Worm (Caenorhabditis elegans) whole organism, mixed stage, embryonic: Measurements from ENCODE around the gene rod-1.

Source experiments
- M03D4.4 ChIP-seq: sonication (generic microtip); optimal IDR thresholded peaks from 2 replicates; lab custom pipeline; 2017; ENCODE audit warnings: mild to moderate bottlenecking, missing genetic modification characterization, missing compliant biosample characterization
- bed-3 ChIP-seq: fragments of 200-800 bp; sonication (Bioruptor generic); optimal IDR thresholded peaks from 3 replicates; lab custom pipeline; 2018; ENCODE audit warnings: mild to moderate bottlenecking, missing genetic modification characterization, moderate library complexity, missing compliant biosample characterization
- blmp-1 ChIP-seq: fragments of 150-350 bp; optimal IDR thresholded peaks from 2 replicates; lab custom pipeline; 2014; ENCODE audit warnings: missing biosample characterization, missing genetic modification characterization
- ceh-39 ChIP-seq: fragments of 150-350 bp; optimal IDR thresholded peaks from 2 replicates; lab custom pipeline; 2014; ENCODE audit warnings: missing biosample characterization, missing genetic modification characterization
- ceh-83 ChIP-seq: fragments of 200-800 bp; sonication (Bioruptor generic); optimal IDR thresholded peaks from 2 replicates; lab custom pipeline; 2018; ENCODE audit warnings: mild to moderate bottlenecking, missing genetic modification characterization, missing compliant biosample characterization
- ces-1 ChIP-seq: fragments of 150-350 bp; optimal IDR thresholded peaks from 2 replicates; lab custom pipeline; 2014; ENCODE audit warnings: missing biosample characterization, missing genetic modification reagents, missing genetic modification characterization
- cnd-1 ChIP-seq: fragments of 200-800 bp; sonication (Bioruptor generic); optimal IDR thresholded peaks from 2 replicates; lab custom pipeline; 2018; ENCODE audit warnings: mild to moderate bottlenecking, missing genetic modification characterization, missing compliant biosample characterization
- drap-1 ChIP-seq: fragments of 200-800 bp; sonication (Bioruptor generic); optimal IDR thresholded peaks from 3 replicates; lab custom pipeline; 2018; ENCODE audit warnings: mild to moderate bottlenecking, missing genetic modification characterization, missing compliant biosample characterization
- elt-1 ChIP-seq: sonication (generic microtip); optimal IDR thresholded peaks from 2 replicates; lab custom pipeline; 2017; ENCODE audit warnings: missing genetic modification characterization, mild to moderate bottlenecking, missing compliant biosample characterization, antibody characterized with exemption, moderate library complexity, borderline replicate concordance; ENCODE audit not compliant: insufficient read depth
- elt-3 ChIP-seq: fragments of 150-350 bp; optimal IDR thresholded peaks from 2 replicates; lab custom pipeline; 2014; ENCODE audit warnings: missing biosample characterization, missing genetic modification characterization
- flh-1 ChIP-seq: fragments of 200-800 bp; sonication (Bioruptor generic); optimal IDR thresholded peaks from 2 replicates; lab custom pipeline; 2018; ENCODE audit warnings: mild to moderate bottlenecking, missing genetic modification characterization, moderate library complexity, missing compliant biosample characterization
- ham-2 ChIP-seq: fragments of 200-800 bp; sonication (Bioruptor generic); optimal IDR thresholded peaks from 2 replicates; lab custom pipeline; 2018; ENCODE audit warnings: mild to moderate bottlenecking, missing genetic modification characterization, missing compliant biosample characterization
- hlh-1 ChIP-seq: fragments of 150-350 bp; optimal IDR thresholded peaks from 2 replicates; lab custom pipeline; 2014; ENCODE audit warnings: missing biosample characterization, missing genetic modification reagents, missing genetic modification characterization
- lin-13 ChIP-seq: fragments of 150-350 bp; optimal IDR thresholded peaks from 2 replicates; lab custom pipeline; 2014; ENCODE audit warnings: missing biosample characterization, missing genetic modification characterization
- lin-32 ChIP-seq: fragments of 200-800 bp; sonication (Bioruptor generic); optimal IDR thresholded peaks from 2 replicates; lab custom pipeline; 2018; ENCODE audit warnings: mild to moderate bottlenecking, missing genetic modification characterization, missing compliant biosample characterization
- lsy-2 ChIP-seq: fragments of 150-350 bp; optimal IDR thresholded peaks from 2 replicates; lab custom pipeline; 2014; ENCODE audit warnings: missing biosample characterization, missing genetic modification characterization
- mep-1 ChIP-seq: fragments of 150-350 bp; optimal IDR thresholded peaks from 2 replicates; lab custom pipeline; 2017; ENCODE audit warnings: missing biosample characterization, missing genetic modification reagents, missing genetic modification characterization, inconsistent platforms
- mls-2 ChIP-seq: sonication (generic microtip); optimal IDR thresholded peaks from 2 replicates; lab custom pipeline; 2016; ENCODE audit warnings: mild to moderate bottlenecking, missing genetic modification characterization, moderate library complexity, missing compliant biosample characterization
- nhr-12 ChIP-seq: fragments of 150-350 bp; optimal IDR thresholded peaks from 2 replicates; lab custom pipeline; 2014; ENCODE audit warnings: missing biosample characterization, missing genetic modification characterization
- nhr-2 ChIP-seq: fragments of 150-350 bp; optimal IDR thresholded peaks from 2 replicates; lab custom pipeline; 2014; ENCODE audit warnings: missing biosample characterization, missing genetic modification characterization
- nhr-237 ChIP-seq: fragments of 150-350 bp; optimal IDR thresholded peaks from 2 replicates; lab custom pipeline; 2014; ENCODE audit warnings: missing biosample characterization, missing genetic modification characterization
- nhr-28 ChIP-seq: fragments of 150-350 bp; optimal IDR thresholded peaks from 2 replicates; lab custom pipeline; 2014; ENCODE audit warnings: missing biosample characterization, missing genetic modification characterization
- nhr-76 ChIP-seq: sonication (generic microtip); optimal IDR thresholded peaks from 2 replicates; lab custom pipeline; 2017; ENCODE audit warnings: missing biosample characterization, missing genetic modification characterization
- pha-4 ChIP-seq: fragments of 150-350 bp; optimal IDR thresholded peaks from 2 replicates; lab custom pipeline; 2018; ENCODE audit warnings: missing biosample characterization, missing genetic modification reagents, missing genetic modification characterization
- sem-2 ChIP-seq: fragments of 200-800 bp; sonication (Bioruptor generic); optimal IDR thresholded peaks from 2 replicates; lab custom pipeline; 2018; ENCODE audit warnings: mild to moderate bottlenecking, missing genetic modification characterization, missing compliant biosample characterization
- snpc-4 ChIP-seq: fragments of 150-350 bp; optimal IDR thresholded peaks from 2 replicates; lab custom pipeline; 2014; ENCODE audit warnings: missing biosample characterization, missing genetic modification characterization
- sptf-1 ChIP-seq: sonication (generic microtip); optimal IDR thresholded peaks from 2 replicates; lab custom pipeline; 2017; ENCODE audit warnings: mild to moderate bottlenecking, missing genetic modification characterization, moderate library complexity, missing compliant biosample characterization
- tbx-8 ChIP-seq: fragments of 200-800 bp; sonication (Bioruptor generic); optimal IDR thresholded peaks from 2 replicates; lab custom pipeline; 2018; ENCODE audit warnings: mild to moderate bottlenecking, missing genetic modification characterization, moderate library complexity, missing compliant biosample characterization
- unc-120 ChIP-seq: sonication (generic microtip); optimal IDR thresholded peaks from 2 replicates; lab custom pipeline; 2017; ENCODE audit warnings: missing genetic modification characterization, missing compliant biosample characterization; ENCODE audit not compliant: poor library complexity, severe bottlenecking
- unc-39 ChIP-seq: fragments of 150-350 bp; optimal IDR thresholded peaks from 2 replicates; lab custom pipeline; 2014; ENCODE audit warnings: missing biosample characterization, missing genetic modification characterization
- unc-62 ChIP-seq: fragments of 150-350 bp; optimal IDR thresholded peaks from 2 replicates; lab custom pipeline; 2014; ENCODE audit warnings: missing biosample characterization, missing genetic modification reagents, missing genetic modification characterization
- zip-8 ChIP-seq: fragments of 150-350 bp; optimal IDR thresholded peaks from 2 replicates; lab custom pipeline; 2014; ENCODE audit warnings: missing biosample characterization, missing genetic modification characterization

The rod-1 gene

DNA sequence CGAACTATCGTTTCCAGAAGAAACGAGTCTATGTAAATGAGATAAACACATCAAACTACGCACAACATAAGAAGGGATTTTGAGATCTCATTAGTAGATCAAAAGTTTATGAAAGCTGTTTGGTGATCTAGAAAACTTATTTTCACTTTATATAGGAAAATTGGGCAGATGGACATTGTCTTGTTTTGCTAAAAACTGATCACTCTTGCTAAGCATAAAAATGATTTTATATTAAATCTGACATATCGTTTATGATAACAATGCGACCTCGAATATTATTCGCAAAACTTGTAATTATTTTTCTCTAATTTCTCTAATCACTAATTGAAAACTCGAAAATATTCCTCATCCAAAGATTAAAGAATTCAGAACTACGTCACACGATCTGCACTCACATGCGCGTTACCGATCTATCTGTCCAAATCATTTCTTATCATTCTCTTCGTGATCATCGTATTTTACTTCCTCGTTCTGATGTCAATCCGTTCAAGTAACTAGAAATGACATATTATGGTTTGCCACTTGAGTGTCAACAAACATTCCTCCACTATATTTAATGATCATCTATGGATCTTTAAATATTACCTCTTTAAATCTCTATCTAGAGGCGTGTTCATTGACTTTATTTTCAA lies 8.4 kb upstream of the rod-1 start, which contains the start of gene F55G1.7:
Gene F55G1.7 (minus strand): TSS at position 51 of the 632 bp plus-strand sequence.
- TF ChIP-seq nhr-2 (tag; lab: Kevin White, UChicago) (no peak), mls-2 (no peak), sem-2 (GFP tag; lab: Kevin White, UChicago) (no peak), flh-1 (GFP tag; lab: Kevin White, UChicago) (no peak), nhr-76 (tag; lab: Kevin White, UChicago) (no peak), lsy-2 (no peak), M03D4.4 (tag; lab: Kevin White, UChicago) (no peak), hlh-1 (no peak), unc-39 (tag; lab: Kevin White, UChicago) (no peak), pha-4 (no peak), bed-3 (GFP tag; lab: Kevin White, UChicago) (no peak), ceh-39 (no peak), lin-32 (no peak), sptf-1 (tag; lab: Kevin White, UChicago) (no peak), blmp-1 (tag; lab: Kevin White, UChicago) (no peak), lin-13 (tag; lab: Kevin White, UChicago) (no peak), zip-8 (no peak)

DNA sequence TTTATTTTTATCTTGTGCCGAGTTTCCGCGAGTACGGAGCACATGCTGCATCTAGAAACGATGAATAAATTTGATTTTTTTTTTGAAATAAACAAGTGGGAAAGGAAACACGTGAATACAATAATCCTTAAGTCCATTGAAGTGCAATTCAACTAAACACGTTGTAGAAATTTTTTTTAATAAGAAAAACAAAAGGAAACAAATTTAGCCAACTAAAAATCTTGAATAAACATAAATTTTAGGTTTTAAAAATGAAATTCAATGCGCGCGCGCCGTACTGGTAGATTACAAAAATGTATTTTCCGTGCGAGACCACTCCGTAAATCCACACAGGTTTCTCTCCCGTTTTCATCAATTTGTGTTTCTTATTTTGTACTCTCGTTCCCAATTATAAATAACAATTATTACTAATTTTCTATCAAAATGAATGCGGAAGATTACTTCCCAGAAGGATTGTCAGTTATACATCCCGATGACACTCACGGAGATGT lies 5.0 kb upstream of the rod-1 start, which contains the start of the genes plk-3 and F55G1.6:
Gene plk-3 (minus strand): TSS at position 51 of the 491 bp plus-strand sequence.
Gene F55G1.6 (plus strand): TSS at position 359 of the 491 bp plus-strand sequence.
- TF ChIP-seq unc-120 (tag; lab: Kevin White, UChicago) (no peak), flh-1 (GFP tag; lab: Kevin White, UChicago) (no peak), mep-1 (no peak), nhr-28 (tag; lab: Kevin White, UChicago) (no peak), nhr-237 (tag; lab: Kevin White, UChicago) (no peak), nhr-76 (tag; lab: Kevin White, UChicago) (no peak), hlh-1 (no peak), drap-1 (GFP tag; lab: Kevin White, UChicago) (no peak), mls-2 (no peak), lsy-2 (no peak)

DNA sequence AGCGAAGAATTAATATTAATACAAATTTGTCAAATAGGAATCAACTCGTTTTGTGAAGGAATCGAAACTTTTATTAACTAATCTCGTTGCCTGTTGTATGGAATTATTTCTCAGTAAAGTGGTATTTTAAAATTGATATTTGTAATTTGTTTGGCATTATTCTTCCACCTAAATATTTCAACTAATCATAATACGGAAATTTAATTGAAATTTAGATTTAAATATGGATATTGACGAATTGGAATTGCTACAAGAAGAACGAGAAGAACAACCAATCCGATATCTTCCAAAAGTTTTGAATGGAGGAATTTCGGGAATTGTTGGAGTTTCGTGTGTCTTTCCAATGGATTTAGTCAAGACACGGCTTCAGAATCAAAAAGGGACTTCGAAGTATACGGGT lies 3.4 kb upstream of the rod-1 start, which contains the start of gene slc-25A18.2:
Gene slc-25A18.2 (plus strand): TSS at position 216 of the 400 bp plus-strand sequence.
- TF ChIP-seq lin-13 (tag; lab: Kevin White, UChicago) (no peak), M03D4.4 (tag; lab: Kevin White, UChicago) (no peak), zip-8 (no peak), elt-1 (no peak), nhr-237 (tag; lab: Kevin White, UChicago) (no peak), unc-62 (GFP tag; lab: Kevin White, UChicago) (no peak), flh-1 (GFP tag; lab: Kevin White, UChicago) (no peak), nhr-2 (tag; lab: Kevin White, UChicago) (no peak), lin-32 (no peak), tbx-8 (GFP tag; lab: Kevin White, UChicago) (no peak), nhr-28 (tag; lab: Kevin White, UChicago) (no peak), cnd-1 (no peak)
- TF ChIP-seq, all 35 proteins: peak for 0

DNA sequence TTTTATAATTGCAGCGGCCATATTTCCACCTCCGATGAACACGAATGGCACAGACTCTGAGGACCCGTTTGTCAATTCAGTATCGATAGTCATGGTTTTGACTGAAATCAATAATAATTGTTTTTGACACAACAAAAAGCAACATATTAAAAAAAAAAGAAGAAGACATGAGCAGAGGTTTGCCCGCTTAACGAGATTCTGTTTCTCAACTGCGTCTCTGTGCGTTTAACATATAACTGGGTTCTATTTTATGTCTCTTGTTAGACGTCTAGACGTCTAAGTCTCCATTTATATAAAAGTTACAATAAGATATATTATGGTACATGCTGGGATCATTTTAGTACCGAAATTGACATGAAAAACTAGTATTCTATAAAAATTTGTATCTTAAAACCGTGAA lies 1.1 kb upstream of the rod-1 start, which contains the start of gene pycr-4:
Gene pycr-4 (minus strand): TSS at position 101 of the 400 bp plus-strand sequence.
- TF ChIP-seq ceh-83 (GFP tag; lab: Kevin White, UChicago) (no peak), nhr-2 (tag; lab: Kevin White, UChicago) (no peak), snpc-4 (no peak), flh-1 (GFP tag; lab: Kevin White, UChicago) (no peak), mls-2 (no peak), blmp-1 (tag; lab: Kevin White, UChicago) (no peak), lin-13 (tag; lab: Kevin White, UChicago) (no peak), M03D4.4 (tag; lab: Kevin White, UChicago) (no peak), ham-2 (no peak), cnd-1 (no peak), nhr-12 (tag; lab: Kevin White, UChicago) (no peak), tbx-8 (GFP tag; lab: Kevin White, UChicago) (no peak), nhr-237 (tag; lab: Kevin White, UChicago) (no peak), sem-2 (GFP tag; lab: Kevin White, UChicago) (no peak), elt-3 (tag; lab: Kevin White, UChicago) (no peak), pha-4 (no peak), unc-62 (GFP tag; lab: Kevin White, UChicago) (no peak), ces-1 (GFP tag; lab: Kevin White, UChicago) (no peak), drap-1 (GFP tag; lab: Kevin White, UChicago) (no peak)
